Worm (Caenorhabditis elegans) whole organism, mixed stage, embryonic: ENCODE data around the gene R148.7.

Source experiments
- M03D4.4 ChIP-seq: sonication (generic microtip); optimal IDR thresholded peaks from 2 replicates; lab custom pipeline; 2017; ENCODE audit warnings: mild to moderate bottlenecking, missing genetic modification characterization, missing compliant biosample characterization
- bed-3 ChIP-seq: fragments of 200-800 bp; sonication (Bioruptor generic); optimal IDR thresholded peaks from 3 replicates; lab custom pipeline; 2018; ENCODE audit warnings: mild to moderate bottlenecking, missing genetic modification characterization, moderate library complexity, missing compliant biosample characterization
- blmp-1 ChIP-seq: fragments of 150-350 bp; optimal IDR thresholded peaks from 2 replicates; lab custom pipeline; 2014; ENCODE audit warnings: missing biosample characterization, missing genetic modification characterization
- ceh-39 ChIP-seq: fragments of 150-350 bp; optimal IDR thresholded peaks from 2 replicates; lab custom pipeline; 2014; ENCODE audit warnings: missing biosample characterization, missing genetic modification characterization
- ceh-83 ChIP-seq: fragments of 200-800 bp; sonication (Bioruptor generic); optimal IDR thresholded peaks from 2 replicates; lab custom pipeline; 2018; ENCODE audit warnings: mild to moderate bottlenecking, missing genetic modification characterization, missing compliant biosample characterization
- ces-1 ChIP-seq: fragments of 150-350 bp; optimal IDR thresholded peaks from 2 replicates; lab custom pipeline; 2014; ENCODE audit warnings: missing biosample characterization, missing genetic modification reagents, missing genetic modification characterization
- cnd-1 ChIP-seq: fragments of 200-800 bp; sonication (Bioruptor generic); optimal IDR thresholded peaks from 2 replicates; lab custom pipeline; 2018; ENCODE audit warnings: mild to moderate bottlenecking, missing genetic modification characterization, missing compliant biosample characterization
- drap-1 ChIP-seq: fragments of 200-800 bp; sonication (Bioruptor generic); optimal IDR thresholded peaks from 3 replicates; lab custom pipeline; 2018; ENCODE audit warnings: mild to moderate bottlenecking, missing genetic modification characterization, missing compliant biosample characterization
- elt-1 ChIP-seq: sonication (generic microtip); optimal IDR thresholded peaks from 2 replicates; lab custom pipeline; 2017; ENCODE audit warnings: missing genetic modification characterization, mild to moderate bottlenecking, missing compliant biosample characterization, antibody characterized with exemption, moderate library complexity, borderline replicate concordance; ENCODE audit not compliant: insufficient read depth
- elt-3 ChIP-seq: fragments of 150-350 bp; optimal IDR thresholded peaks from 2 replicates; lab custom pipeline; 2014; ENCODE audit warnings: missing biosample characterization, missing genetic modification characterization
- flh-1 ChIP-seq: fragments of 200-800 bp; sonication (Bioruptor generic); optimal IDR thresholded peaks from 2 replicates; lab custom pipeline; 2018; ENCODE audit warnings: mild to moderate bottlenecking, missing genetic modification characterization, moderate library complexity, missing compliant biosample characterization
- ham-2 ChIP-seq: fragments of 200-800 bp; sonication (Bioruptor generic); optimal IDR thresholded peaks from 2 replicates; lab custom pipeline; 2018; ENCODE audit warnings: mild to moderate bottlenecking, missing genetic modification characterization, missing compliant biosample characterization
- hlh-1 ChIP-seq: fragments of 150-350 bp; optimal IDR thresholded peaks from 2 replicates; lab custom pipeline; 2014; ENCODE audit warnings: missing biosample characterization, missing genetic modification reagents, missing genetic modification characterization
- lin-13 ChIP-seq: fragments of 150-350 bp; optimal IDR thresholded peaks from 2 replicates; lab custom pipeline; 2014; ENCODE audit warnings: missing biosample characterization, missing genetic modification characterization
- lin-32 ChIP-seq: fragments of 200-800 bp; sonication (Bioruptor generic); optimal IDR thresholded peaks from 2 replicates; lab custom pipeline; 2018; ENCODE audit warnings: mild to moderate bottlenecking, missing genetic modification characterization, missing compliant biosample characterization
- lsy-2 ChIP-seq: fragments of 150-350 bp; optimal IDR thresholded peaks from 2 replicates; lab custom pipeline; 2014; ENCODE audit warnings: missing biosample characterization, missing genetic modification characterization
- mep-1 ChIP-seq: fragments of 150-350 bp; optimal IDR thresholded peaks from 2 replicates; lab custom pipeline; 2017; ENCODE audit warnings: missing biosample characterization, missing genetic modification reagents, missing genetic modification characterization, inconsistent platforms
- mls-2 ChIP-seq: sonication (generic microtip); optimal IDR thresholded peaks from 2 replicates; lab custom pipeline; 2016; ENCODE audit warnings: mild to moderate bottlenecking, missing genetic modification characterization, moderate library complexity, missing compliant biosample characterization
- nhr-12 ChIP-seq: fragments of 150-350 bp; optimal IDR thresholded peaks from 2 replicates; lab custom pipeline; 2014; ENCODE audit warnings: missing biosample characterization, missing genetic modification characterization
- nhr-2 ChIP-seq: fragments of 150-350 bp; optimal IDR thresholded peaks from 2 replicates; lab custom pipeline; 2014; ENCODE audit warnings: missing biosample characterization, missing genetic modification characterization
- nhr-237 ChIP-seq: fragments of 150-350 bp; optimal IDR thresholded peaks from 2 replicates; lab custom pipeline; 2014; ENCODE audit warnings: missing biosample characterization, missing genetic modification characterization
- nhr-28 ChIP-seq: fragments of 150-350 bp; optimal IDR thresholded peaks from 2 replicates; lab custom pipeline; 2014; ENCODE audit warnings: missing biosample characterization, missing genetic modification characterization
- nhr-76 ChIP-seq: sonication (generic microtip); optimal IDR thresholded peaks from 2 replicates; lab custom pipeline; 2017; ENCODE audit warnings: missing biosample characterization, missing genetic modification characterization
- pha-4 ChIP-seq: fragments of 150-350 bp; optimal IDR thresholded peaks from 2 replicates; lab custom pipeline; 2018; ENCODE audit warnings: missing biosample characterization, missing genetic modification reagents, missing genetic modification characterization
- sem-2 ChIP-seq: fragments of 200-800 bp; sonication (Bioruptor generic); optimal IDR thresholded peaks from 2 replicates; lab custom pipeline; 2018; ENCODE audit warnings: mild to moderate bottlenecking, missing genetic modification characterization, missing compliant biosample characterization
- snpc-4 ChIP-seq: fragments of 150-350 bp; optimal IDR thresholded peaks from 2 replicates; lab custom pipeline; 2014; ENCODE audit warnings: missing biosample characterization, missing genetic modification characterization
- sptf-1 ChIP-seq: sonication (generic microtip); optimal IDR thresholded peaks from 2 replicates; lab custom pipeline; 2017; ENCODE audit warnings: mild to moderate bottlenecking, missing genetic modification characterization, moderate library complexity, missing compliant biosample characterization
- tbx-8 ChIP-seq: fragments of 200-800 bp; sonication (Bioruptor generic); optimal IDR thresholded peaks from 2 replicates; lab custom pipeline; 2018; ENCODE audit warnings: mild to moderate bottlenecking, missing genetic modification characterization, moderate library complexity, missing compliant biosample characterization
- unc-120 ChIP-seq: sonication (generic microtip); optimal IDR thresholded peaks from 2 replicates; lab custom pipeline; 2017; ENCODE audit warnings: missing genetic modification characterization, missing compliant biosample characterization; ENCODE audit not compliant: poor library complexity, severe bottlenecking
- unc-39 ChIP-seq: fragments of 150-350 bp; optimal IDR thresholded peaks from 2 replicates; lab custom pipeline; 2014; ENCODE audit warnings: missing biosample characterization, missing genetic modification characterization
- unc-62 ChIP-seq: fragments of 150-350 bp; optimal IDR thresholded peaks from 2 replicates; lab custom pipeline; 2014; ENCODE audit warnings: missing biosample characterization, missing genetic modification reagents, missing genetic modification characterization
- zip-8 ChIP-seq: fragments of 150-350 bp; optimal IDR thresholded peaks from 2 replicates; lab custom pipeline; 2014; ENCODE audit warnings: missing biosample characterization, missing genetic modification characterization
- ztf-11 ChIP-seq: fragments of 150-350 bp; optimal IDR thresholded peaks from 2 replicates; lab custom pipeline; 2014; ENCODE audit warnings: missing biosample characterization, missing genetic modification characterization

The R148.7 gene

ce11 chrIII:3190660-3191059 is 7.5 kb downstream of the R148.7 start:
- TF ChIP-seq ztf-11 (tag; lab: Kevin White, UChicago) (no peak), lin-13 (tag; lab: Kevin White, UChicago) (no peak), unc-39 (tag; lab: Kevin White, UChicago) (no peak), lsy-2 (no peak), ces-1 (GFP tag; lab: Kevin White, UChicago) (no peak), nhr-28 (tag; lab: Kevin White, UChicago) (no peak), zip-8 (tag; lab: Kevin White, UChicago) (no peak), sptf-1 (tag; lab: Kevin White, UChicago) (no peak), elt-3 (no peak), tbx-8 (no peak), unc-62 (no peak), nhr-12 (tag; lab: Kevin White, UChicago) (no peak)
- TF ChIP-seq, all 35 proteins: peak for 0

- TF ChIP-seq mls-2 (tag; lab: Kevin White, UChicago) (no peak), unc-120 (tag; lab: Kevin White, UChicago) (no peak), sptf-1 (tag; lab: Kevin White, UChicago) (no peak), ces-1 (GFP tag; lab: Kevin White, UChicago) (no peak), lin-13 (tag; lab: Kevin White, UChicago) (no peak), nhr-237 (tag; lab: Kevin White, UChicago) (no peak), elt-1 (no peak), nhr-2 (tag; lab: Kevin White, UChicago) (no peak), lin-32 (no peak)
Measured at ce11 chrIII:3188564-3188963, 9.6 kb downstream of the R148.7 start.

ce11 chrIII:3185980-3186379 is 12.2 kb downstream of the R148.7 start, which contains the start of gene mks-1:
mks-1 (plus strand) TSS chrIII:3186280.
- TF ChIP-seq hlh-1 (tag; lab: Kevin White, UChicago) (no peak), drap-1 (no peak), nhr-2 (tag; lab: Kevin White, UChicago) (no peak), sem-2 (GFP tag; lab: Kevin White, UChicago) (no peak), sptf-1 (tag; lab: Kevin White, UChicago) (no peak), ztf-11 (tag; lab: Kevin White, UChicago) (no peak), lsy-2 (no peak), zip-8 (tag; lab: Kevin White, UChicago) (no peak), cnd-1 (tag; lab: Kevin White, UChicago) (no peak), unc-62 (no peak), ces-1 (GFP tag; lab: Kevin White, UChicago) (no peak), tbx-8 (no peak), mep-1 (no peak), M03D4.4 (tag; lab: Kevin White, UChicago) (no peak), nhr-237 (tag; lab: Kevin White, UChicago) (no peak), ham-2 (GFP tag; lab: Kevin White, UChicago) (no peak), ceh-39 (no peak), snpc-4 (tag; lab: Kevin White, UChicago) (no peak), bed-3 (GFP tag; lab: Kevin White, UChicago) (no peak)

ce11 chrIII:3185232-3185631 is 13.0 kb downstream of the R148.7 start:
- TF ChIP-seq ceh-83 (GFP tag; lab: Kevin White, UChicago) (no peak), nhr-12 (tag; lab: Kevin White, UChicago) (no peak), ztf-11 (tag; lab: Kevin White, UChicago) (no peak), ces-1 (GFP tag; lab: Kevin White, UChicago) (no peak), elt-3 (no peak), mep-1 (no peak), blmp-1 (no peak), zip-8 (tag; lab: Kevin White, UChicago) (no peak)

- TF ChIP-seq nhr-2 (tag; lab: Kevin White, UChicago) = no peak
- TF ChIP-seq sem-2 (GFP tag; lab: Kevin White, UChicago) = no peak
- TF ChIP-seq elt-1 = no peak
- TF ChIP-seq flh-1 (GFP tag; lab: Kevin White, UChicago) = no peak
- no peak for TF ChIP-seq pha-4 (tag; lab: Kevin White, UChicago)
- no peak for TF ChIP-seq lsy-2
- TF ChIP-seq nhr-237 (tag; lab: Kevin White, UChicago) = no peak
- no peak for TF ChIP-seq M03D4.4 (tag; lab: Kevin White, UChicago)
- TF ChIP-seq sptf-1 (tag; lab: Kevin White, UChicago) = no peak
- no peak for TF ChIP-seq nhr-12 (tag; lab: Kevin White, UChicago)
- TF ChIP-seq drap-1 = no peak
- no peak for TF ChIP-seq zip-8 (tag; lab: Kevin White, UChicago)
- no peak for TF ChIP-seq snpc-4 (tag; lab: Kevin White, UChicago)
- TF ChIP-seq unc-39 (tag; lab: Kevin White, UChicago) = no peak
- no peak for TF ChIP-seq mep-1
- no peak for TF ChIP-seq nhr-76 (tag; lab: Kevin White, UChicago)
- no peak for TF ChIP-seq blmp-1
Measured at ce11 chrIII:3183377-3183776, 14.8 kb downstream of the R148.7 start, which contains the start of gene lmtr-5. lmtr-5 (plus strand) TSS chrIII:3183677.
